Worm (Caenorhabditis elegans) whole organism, early embryonic: ENCODE results near the gene C52G5.3.

ENCODE experiments used
- B0310.2 ChIP-seq: sonication (generic microtip); optimal IDR thresholded peaks from 2 replicates; lab custom pipeline; 2016; ENCODE audit warnings: mild to moderate bottlenecking, missing genetic modification characterization, missing compliant biosample characterization
- F13C5.2 ChIP-seq: sonication (generic microtip); optimal IDR thresholded peaks from 2 replicates; lab custom pipeline; 2017; ENCODE audit warnings: mild to moderate bottlenecking, missing genetic modification characterization, inconsistent platforms, missing compliant biosample characterization
- aly-1 ChIP-seq: sonication (generic microtip); optimal IDR thresholded peaks from 2 replicates; lab custom pipeline; 2016; ENCODE audit warnings: missing genetic modification characterization, missing compliant biosample characterization
- ama-1 ChIP-seq: fragments of 150-350 bp; optimal IDR thresholded peaks from 2 replicates; lab custom pipeline; 2014
- ceh-13 ChIP-seq: fragments of 200-800 bp; sonication (Bioruptor generic); optimal IDR thresholded peaks from 2 replicates; lab custom pipeline; 2018; ENCODE audit warnings: mild to moderate bottlenecking, missing genetic modification characterization, missing compliant biosample characterization
- ceh-36 ChIP-seq: sonication (generic microtip); optimal IDR thresholded peaks from 2 replicates; lab custom pipeline; 2016; ENCODE audit warnings: missing genetic modification characterization, inconsistent platforms, missing compliant biosample characterization
- ets-7 ChIP-seq: sonication (generic microtip); optimal IDR thresholded peaks from 2 replicates; lab custom pipeline; 2016; ENCODE audit warnings: missing genotype, missing genetic modification characterization, missing compliant biosample characterization
- flt-1 ChIP-seq: fragments of 200-800 bp; sonication (Bioruptor generic); IDR thresholded peaks from 2 replicates; pipeline ENCODE4 v1.3.6; 2022; ENCODE audit warnings: missing genetic modification characterization, missing compliant biosample characterization
- hmbx-1 ChIP-seq: sonication (generic microtip); optimal IDR thresholded peaks from 2 replicates; lab custom pipeline; 2016; ENCODE audit warnings: mild to moderate bottlenecking, missing genetic modification characterization, missing compliant biosample characterization
- hmg-4 ChIP-seq: fragments of 200-800 bp; sonication (Bioruptor generic); optimal IDR thresholded peaks from 2 replicates; lab custom pipeline; 2018; ENCODE audit warnings: mild to moderate bottlenecking, missing genetic modification characterization, missing compliant biosample characterization
- hnd-1 ChIP-seq: sonication (generic microtip); optimal IDR thresholded peaks from 2 replicates; lab custom pipeline; 2016; ENCODE audit warnings: missing genetic modification characterization, missing compliant biosample characterization
- pes-1 ChIP-seq: fragments of 200-800 bp; sonication (Bioruptor generic); IDR thresholded peaks from 2 replicates; pipeline ENCODE4 v1.3.6; 2022; ENCODE audit warnings: missing genetic modification reagents, missing genetic modification characterization, missing compliant biosample characterization
- scrt-1 ChIP-seq: fragments of 200-800 bp; sonication (Bioruptor generic); IDR thresholded peaks from 2 replicates; pipeline ENCODE4 v1.3.6; 2022; ENCODE audit warnings: missing genetic modification characterization, missing compliant biosample characterization
- sea-1 ChIP-seq: fragments of 200-800 bp; sonication (Bioruptor generic); conservative IDR thresholded peaks from 2 replicates; pipeline ENCODE4 v1.3.6; 2022; ENCODE audit warnings: missing genetic modification characterization, missing compliant biosample characterization
- tbx-11 ChIP-seq: fragments of 200-800 bp; sonication (Bioruptor generic); IDR thresholded peaks from 2 replicates; pipeline ENCODE4 v1.3.6; 2022; ENCODE audit warnings: missing genetic modification characterization, missing compliant biosample characterization
- tbx-37 ChIP-seq: fragments of 200-800 bp; sonication (Bioruptor generic); conservative IDR thresholded peaks from 2 replicates; pipeline ENCODE4 v1.3.6; 2022; ENCODE audit warnings: missing genetic modification reagents, missing genetic modification characterization, missing compliant biosample characterization
- tra-4 ChIP-seq: sonication (generic microtip); optimal IDR thresholded peaks from 2 replicates; lab custom pipeline; 2017; ENCODE audit warnings: missing genetic modification characterization, missing compliant biosample characterization

Gene C52G5.3

ce11 chrX:12846043-12846442 lies at the start of gene C52G5.3:
Gene C52G5.3, minus strand, starts transcription at chrX:12846143.
- TF ChIP-seq tbx-11 (GFP tag; lab: Robert Waterston, UW) (no peak), ama-1 (lab: Kevin White, UChicago) (peak; percentile 49)

- TF ChIP-seq ceh-13 (GFP tag; lab: Kevin White, UChicago), result peak; percentile 70
- TF ChIP-seq tbx-37 (GFP tag; lab: Robert Waterston, UW), result peak; percentile 84
- TF ChIP-seq F13C5.2 (tag; lab: Kevin White, UChicago), result peak; percentile 89
- TF ChIP-seq ets-7 (tag; lab: Kevin White, UChicago), result peak; percentile 66
- TF ChIP-seq pes-1, result peak; percentile 88
- peak; percentile 79 for TF ChIP-seq tra-4 (tag; lab: Kevin White, UChicago)
- TF ChIP-seq aly-1, result peak; percentile 83
- TF ChIP-seq B0310.2 (tag; lab: Kevin White, UChicago), result peak; percentile 67
- TF ChIP-seq flt-1 (GFP tag; lab: Robert Waterston, UW), result peak; percentile 90
- TF ChIP-seq scrt-1 (GFP tag; lab: Robert Waterston, UW), result peak; percentile 91
- peak; percentile 76 for TF ChIP-seq hmbx-1
- TF ChIP-seq hnd-1 (tag; lab: Kevin White, UChicago), result peak; percentile 77
- TF ChIP-seq sea-1 (GFP tag; lab: Robert Waterston, UW), result peak; percentile 82
- no peak for TF ChIP-seq ama-1 (lab: Kevin White, UChicago)
- peak; percentile 80 for TF ChIP-seq tbx-11 (GFP tag; lab: Robert Waterston, UW)
- no peak for TF ChIP-seq hmg-4
- TF ChIP-seq ceh-36 (tag; lab: Kevin White, UChicago), result peak; percentile 90
These were observed 44.0 kb upstream of the C52G5.3 start for ce11 chrX:12889837-12890449.

ce11 chrX:12884873-12885272 lies 38.9 kb upstream of the C52G5.3 start, which contains the start of gene gpc-1:
Gene gpc-1, minus strand, starts transcription at chrX:12884989.
- TF ChIP-seq ceh-13 (GFP tag; lab: Kevin White, UChicago) (no peak), F13C5.2 (tag; lab: Kevin White, UChicago) (no peak), ama-1 (lab: Kevin White, UChicago) (no peak), hmg-4 (no peak), hmbx-1 (no peak), flt-1 (GFP tag; lab: Robert Waterston, UW) (no peak), tbx-11 (GFP tag; lab: Robert Waterston, UW) (no peak), ets-7 (tag; lab: Kevin White, UChicago) (no peak), hnd-1 (tag; lab: Kevin White, UChicago) (no peak), B0310.2 (tag; lab: Kevin White, UChicago) (no peak), sea-1 (GFP tag; lab: Robert Waterston, UW) (no peak), tra-4 (tag; lab: Kevin White, UChicago) (no peak), ceh-36 (tag; lab: Kevin White, UChicago) (no peak)

- TF ChIP-seq ama-1 (lab: Kevin White, UChicago) (no peak), scrt-1 (GFP tag; lab: Robert Waterston, UW) (no peak), tra-4 (tag; lab: Kevin White, UChicago) (no peak), sea-1 (GFP tag; lab: Robert Waterston, UW) (no peak), F13C5.2 (tag; lab: Kevin White, UChicago) (no peak), ceh-36 (tag; lab: Kevin White, UChicago) (no peak), hnd-1 (tag; lab: Kevin White, UChicago) (no peak), flt-1 (GFP tag; lab: Robert Waterston, UW) (no peak), B0310.2 (tag; lab: Kevin White, UChicago) (no peak), hmg-4 (no peak), aly-1 (no peak), tbx-11 (GFP tag; lab: Robert Waterston, UW) (no peak), hmbx-1 (no peak), tbx-37 (GFP tag; lab: Robert Waterston, UW) (no peak), ets-7 (tag; lab: Kevin White, UChicago) (no peak), ceh-13 (GFP tag; lab: Kevin White, UChicago) (no peak), pes-1 (no peak)
These were observed 35.2 kb upstream of the C52G5.3 start for ce11 chrX:12881174-12881573.

ce11 chrX:12877930-12878329 lies 32.0 kb upstream of the C52G5.3 start:
- TF ChIP-seq aly-1, result no peak
- no peak for TF ChIP-seq tbx-37 (GFP tag; lab: Robert Waterston, UW)
- no peak for TF ChIP-seq tra-4 (tag; lab: Kevin White, UChicago)
- TF ChIP-seq hmbx-1, result no peak
- no peak for TF ChIP-seq F13C5.2 (tag; lab: Kevin White, UChicago)
- no peak for TF ChIP-seq ceh-13 (GFP tag; lab: Kevin White, UChicago)
- TF ChIP-seq pes-1, result no peak
- no peak for TF ChIP-seq flt-1 (GFP tag; lab: Robert Waterston, UW)
- no peak for TF ChIP-seq sea-1 (GFP tag; lab: Robert Waterston, UW)

- TF ChIP-seq tra-4 (tag; lab: Kevin White, UChicago) (no peak), aly-1 (peak; percentile 13)
These were observed 31.0 kb upstream of the C52G5.3 start, which contains the start of gene bcat-1 for ce11 chrX:12876795-12877530. Gene bcat-1, plus strand, starts transcription at chrX:12877480.

- TF ChIP-seq aly-1 (no peak), pes-1 (no peak), scrt-1 (GFP tag; lab: Robert Waterston, UW) (no peak), sea-1 (GFP tag; lab: Robert Waterston, UW) (no peak), ama-1 (lab: Kevin White, UChicago) (no peak), ceh-13 (GFP tag; lab: Kevin White, UChicago) (no peak)
These were observed 29.7 kb upstream of the C52G5.3 start for ce11 chrX:12875649-12876048.
